Worm (Caenorhabditis elegans): ENCODE results near the gene F17E9.5.
"Not testable (repeated sequence)": the region's sequence is repeated elsewhere in the genome, so short reads cannot be mapped to it uniquely, and the experiment has no call there.

ce11 chrIV:8352036-8352435 lies 6.4 kb downstream of the F17E9.5 start, which contains the start of gene F17E9.16:
- TF ChIP-seq ama-1 (optimal IDR thresholded peaks at IDR 0.05); tbx-37 (GFP tag; conservative IDR thresholded peaks at IDR 0.05); tra-4 (tag; optimal IDR thresholded peaks at IDR 0.05): not testable (repeated sequence)
